Fruit fly (Drosophila melanogaster) whole organism, embryonic: Measurements from ENCODE around the gene CG6688.

Source experiments
- Awh ChIP-seq: fragments of 200-800 bp; sonication (Bioruptor generic); IDR thresholded peaks from 2 replicates; pipeline ENCODE4, ENCODE4 v1.3.6; 2022; ENCODE audit warnings: missing biosample characterization, missing genetic modification characterization
- BEAF-32 ChIP-seq: fragments of 200-800 bp; sonication (Bioruptor generic); optimal IDR thresholded peaks from 3 replicates; lab custom pipeline; 2017; ENCODE audit warnings: missing biosample characterization, missing genetic modification characterization, mild to moderate bottlenecking, moderate library complexity, missing genetic modification reagents
- Bteb2 ChIP-seq: fragments of 200-800 bp; sonication (Bioruptor generic); optimal IDR thresholded peaks from 2 replicates; lab custom pipeline; 2016; ENCODE audit warnings: missing biosample characterization, missing genetic modification characterization
- CG12071 ChIP-seq: fragments of 200-800 bp; sonication (Bioruptor generic); optimal IDR thresholded peaks from 3 replicates; lab custom pipeline; 2018; ENCODE audit warnings: missing biosample characterization, mild to moderate bottlenecking, missing genetic modification characterization
- CG12299 ChIP-seq: fragments of 200-800 bp; sonication (Bioruptor generic); optimal IDR thresholded peaks from 2 replicates; lab custom pipeline; 2018; ENCODE audit warnings: missing biosample characterization, mild to moderate bottlenecking, missing genetic modification characterization
- CG14050 ChIP-seq: fragments of 200-800 bp; sonication (Bioruptor generic); IDR thresholded peaks from 3 replicates; pipeline ENCODE4 v1.3.6; 2022; ENCODE audit warnings: missing biosample characterization, missing genetic modification characterization
- CG14441 ChIP-seq: fragments of 200-800 bp; sonication (Bioruptor generic); IDR thresholded peaks from 2 replicates; pipeline ENCODE4 v1.3.6; 2022; ENCODE audit warnings: missing biosample characterization, missing genetic modification characterization
- CG17328 ChIP-seq: fragments of 200-800 bp; sonication (Bioruptor generic); IDR thresholded peaks from 2 replicates; pipeline ENCODE4 v1.3.6; 2022; ENCODE audit warnings: missing biosample characterization, missing genetic modification characterization
- CG18011 ChIP-seq: fragments of 200-800 bp; sonication (Bioruptor generic); optimal IDR thresholded peaks from 2 replicates; lab custom pipeline; 2017; ENCODE audit warnings: missing biosample characterization, missing genetic modification characterization, mild to moderate bottlenecking, moderate library complexity, missing genotype
- CG1832 ChIP-seq: fragments of 200-800 bp; sonication (Bioruptor generic); optimal IDR thresholded peaks from 2 replicates; lab custom pipeline; 2017; ENCODE audit warnings: missing biosample characterization, mild to moderate bottlenecking, missing genetic modification characterization, inconsistent platforms
- CG2199 ChIP-seq: fragments of 200-800 bp; sonication (Bioruptor generic); IDR thresholded peaks from 3 replicates; pipeline ENCODE4 v1.3.6; 2022; ENCODE audit warnings: missing biosample characterization, missing genetic modification characterization
- CG2202 ChIP-seq: fragments of 200-800 bp; sonication (Bioruptor generic); optimal IDR thresholded peaks from 2 replicates; lab custom pipeline; 2018; ENCODE audit warnings: missing biosample characterization, mild to moderate bottlenecking, missing genetic modification characterization
- CG3407 ChIP-seq: fragments of 200-800 bp; sonication (Bioruptor generic); optimal IDR thresholded peaks from 2 replicates; lab custom pipeline; 2018; ENCODE audit warnings: missing biosample characterization, mild to moderate bottlenecking, missing genetic modification characterization
- CG3847 ChIP-seq: fragments of 200-800 bp; sonication (Bioruptor generic); IDR thresholded peaks from 2 replicates; pipeline ENCODE4 v1.3.6; 2022; ENCODE audit warnings: missing biosample characterization, missing genetic modification characterization
- CG4404 ChIP-seq: fragments of 200-800 bp; sonication (Bioruptor generic); IDR thresholded peaks from 2 replicates; pipeline ENCODE4 v1.3.6; 2022; ENCODE audit warnings: missing biosample characterization, missing genetic modification characterization
- CG4424 ChIP-seq: fragments of 200-800 bp; sonication (Bioruptor generic); optimal IDR thresholded peaks from 3 replicates; lab custom pipeline; 2016; ENCODE audit warnings: missing biosample characterization, missing genetic modification characterization
- CG9817 ChIP-seq: fragments of 200-800 bp; sonication (Bioruptor generic); optimal IDR thresholded peaks from 2 replicates; lab custom pipeline; 2018; ENCODE audit warnings: missing biosample characterization, mild to moderate bottlenecking, missing genetic modification characterization, moderate library complexity
- Dref ChIP-seq: fragments of 200-800 bp; sonication (Bioruptor generic); IDR thresholded peaks from 2 replicates; pipeline ENCODE4 v1.3.6; 2022; ENCODE audit warnings: missing biosample characterization, missing genetic modification characterization
- ERR ChIP-seq: fragments of 200-800 bp; sonication (Bioruptor generic); optimal IDR thresholded peaks from 2 replicates; lab custom pipeline; 2016; ENCODE audit warnings: missing biosample characterization, missing genetic modification characterization
- GATAe ChIP-seq: fragments of 200-800 bp; sonication (Bioruptor generic); conservative IDR thresholded peaks from 2 replicates; pipeline ENCODE4 v1.3.6; 2022; ENCODE audit warnings: missing biosample characterization, missing genetic modification characterization
- HHEX ChIP-seq: fragments of 200-800 bp; sonication (Bioruptor generic); optimal IDR thresholded peaks from 3 replicates; lab custom pipeline; 2017; ENCODE audit warnings: missing biosample characterization, mild to moderate bottlenecking, missing genetic modification characterization, missing genetic modification reagents
- HLH3B ChIP-seq: fragments of 200-800 bp; sonication (Bioruptor generic); IDR thresholded peaks from 2 replicates; pipeline ENCODE4 v1.3.6; 2022; ENCODE audit warnings: missing biosample characterization, missing genetic modification characterization
- Hmr ChIP-seq: fragments of 200-800 bp; sonication (Bioruptor generic); optimal IDR thresholded peaks from 3 replicates; lab custom pipeline; 2017; ENCODE audit warnings: mild to moderate bottlenecking, missing biosample characterization, missing genetic modification reagents, missing genetic modification characterization
- Med ChIP-seq: fragments of 200-800 bp; sonication (Bioruptor generic); peaks from one replicate; lab custom pipeline; 2016; ENCODE audit warnings: missing biosample characterization, missing genetic modification characterization, mild to moderate bottlenecking, inconsistent platforms, moderate library complexity
- Mes4 ChIP-seq: fragments of 200-800 bp; sonication (Bioruptor generic); optimal IDR thresholded peaks from 2 replicates; lab custom pipeline; 2016; ENCODE audit warnings: missing biosample characterization, missing genetic modification characterization
- Pdp1 ChIP-seq, 2 experiments: fragments of 200-800 bp; sonication (Bioruptor generic); optimal IDR thresholded peaks; 3 replicates each; lab custom pipeline; 2016; ENCODE audit warnings: missing biosample characterization in 2 of 2, missing genetic modification characterization in 2 of 2, mild to moderate bottlenecking in 1 of 2, moderate library complexity in 1 of 2
- Rfx ChIP-seq: fragments of 200-800 bp; sonication (Bioruptor generic); IDR thresholded peaks from 2 replicates; pipeline ENCODE4 v1.3.6; 2022; ENCODE audit warnings: missing biosample characterization, missing genetic modification characterization
- Side ChIP-seq: fragments of 200-800 bp; sonication (Bioruptor generic); optimal IDR thresholded peaks from 2 replicates; lab custom pipeline; 2016; ENCODE audit warnings: missing biosample characterization, missing genetic modification characterization
- Sry-δ ChIP-seq: fragments of 200-800 bp; sonication (Bioruptor generic); optimal IDR thresholded peaks from 2 replicates; lab custom pipeline; 2016; ENCODE audit warnings: missing biosample characterization, missing genetic modification characterization
- Stat92E ChIP-seq, 3 experiments: fragments of >200 bp in 2 of 3; fragments of 200-800 bp in 1 of 3; sonication (Bioruptor generic) in 1 of 3; optimal IDR thresholded peaks; 2 replicates each; lab custom pipeline; 2017 to 2019; ENCODE audit warnings: missing biosample characterization in 3 of 3, missing genetic modification characterization in 3 of 3, mild to moderate bottlenecking in 1 of 3, moderate library complexity in 1 of 3
- Tbp ChIP-seq: fragments of >200 bp; optimal IDR thresholded peaks from 2 replicates; lab custom pipeline; 2018; ENCODE audit warnings: missing biosample characterization, missing genetic modification characterization
- ab ChIP-seq: fragments of 200-800 bp; sonication (Bioruptor generic); optimal IDR thresholded peaks from 2 replicates; lab custom pipeline; 2016; ENCODE audit warnings: missing biosample characterization, missing genetic modification characterization
- bowl ChIP-seq: fragments of 200-800 bp; sonication (Bioruptor generic); IDR thresholded peaks from 2 replicates; pipeline ENCODE4 v1.3.6; 2022; ENCODE audit warnings: missing biosample characterization, missing genetic modification characterization
- da ChIP-seq: fragments of 200-800 bp; sonication (Bioruptor generic); optimal IDR thresholded peaks from 2 replicates; lab custom pipeline; 2016; ENCODE audit warnings: missing biosample characterization, missing genetic modification characterization
- dmrt99B ChIP-seq: fragments of 200-800 bp; sonication (Bioruptor generic); optimal IDR thresholded peaks from 2 replicates; lab custom pipeline; 2018; ENCODE audit warnings: missing biosample characterization, mild to moderate bottlenecking, missing genetic modification characterization, moderate library complexity
- ewg ChIP-seq: fragments of 200-800 bp; sonication (Bioruptor generic); optimal IDR thresholded peaks from 3 replicates; lab custom pipeline; 2017; ENCODE audit warnings: mild to moderate bottlenecking, missing biosample characterization, missing genetic modification reagents, missing genetic modification characterization
- gsb-n ChIP-seq: fragments of 200-800 bp; sonication (Bioruptor generic); optimal IDR thresholded peaks from 3 replicates; lab custom pipeline; 2018; ENCODE audit warnings: missing biosample characterization, mild to moderate bottlenecking, missing genetic modification characterization
- ken ChIP-seq: fragments of 200-800 bp; sonication (Bioruptor generic); IDR thresholded peaks from 3 replicates; pipeline ENCODE4 v1.3.6; 2022; ENCODE audit warnings: missing biosample characterization, missing genetic modification characterization
- knrl ChIP-seq: fragments of 200-800 bp; sonication (Bioruptor generic); IDR thresholded peaks from 3 replicates; pipeline ENCODE4 v1.3.6; 2022; ENCODE audit warnings: missing biosample characterization, missing genetic modification characterization; ENCODE audit not compliant: partially characterized antibody
- lmd ChIP-seq: fragments of 200-800 bp; sonication (Bioruptor generic); IDR thresholded peaks from 2 replicates; pipeline ENCODE4 v1.3.6; 2022; ENCODE audit warnings: missing biosample characterization, missing genetic modification characterization
- pan ChIP-seq, 4 experiments: fragments of >200 bp in 3 of 4; fragments of 200-800 bp in 1 of 4; sonication (Bioruptor generic) in 1 of 4; optimal IDR thresholded peaks in 3 of 4; IDR thresholded peaks in 1 of 4; 2 replicates each; pipeline versions ENCODE4 v1.3.6 to Lab custom; 2017 to 2022; ENCODE audit warnings: missing biosample characterization in 2 of 4, missing genetic modification characterization in 2 of 4, mixed read lengths in 1 of 4
- pros ChIP-seq: fragments of 200-800 bp; sonication (Bioruptor generic); optimal IDR thresholded peaks from 3 replicates; lab custom pipeline; 2019; ENCODE audit warnings: missing biosample characterization, mild to moderate bottlenecking, missing genetic modification characterization, moderate library complexity
- ro ChIP-seq: fragments of 200-800 bp; sonication (Bioruptor generic); IDR thresholded peaks from 2 replicates; pipeline ENCODE4 v1.3.6; 2022; ENCODE audit warnings: missing biosample characterization, missing genetic modification characterization
- schlank ChIP-seq: fragments of 200-800 bp; sonication (Bioruptor generic); optimal IDR thresholded peaks from 2 replicates; lab custom pipeline; 2018; ENCODE audit warnings: missing biosample characterization, mild to moderate bottlenecking, missing genetic modification characterization
- slp2 ChIP-seq: fragments of 200-800 bp; sonication (Bioruptor generic); optimal IDR thresholded peaks from 2 replicates; lab custom pipeline; 2016; ENCODE audit warnings: missing biosample characterization, missing genetic modification characterization
- ssp ChIP-seq: fragments of 200-800 bp; sonication (Bioruptor generic); IDR thresholded peaks from 2 replicates; pipeline ENCODE4 v1.3.6; 2022; ENCODE audit warnings: missing biosample characterization, missing genetic modification characterization
- stc ChIP-seq: fragments of 200-800 bp; sonication (Bioruptor generic); IDR thresholded peaks from 2 replicates; pipeline ENCODE4 v1.3.6; 2022; ENCODE audit warnings: missing biosample characterization, missing genetic modification characterization
- ttk ChIP-seq: fragments of 200-800 bp; sonication (Bioruptor generic); IDR thresholded peaks from 2 replicates; pipeline ENCODE4 v2.1.2; 2022; ENCODE audit warnings: missing biosample characterization, missing genetic modification characterization
- tx ChIP-seq: fragments of 200-800 bp; sonication (Bioruptor generic); optimal IDR thresholded peaks from 2 replicates; lab custom pipeline; 2016; ENCODE audit warnings: missing biosample characterization, missing genetic modification characterization
- zen2 ChIP-seq: fragments of 200-800 bp; sonication (Bioruptor generic); IDR thresholded peaks from 3 replicates; pipeline ENCODE4 v1.3.6; 2022; ENCODE audit warnings: missing biosample characterization, missing genetic modification characterization; ENCODE audit not compliant: partially characterized antibody

The CG6688 gene

DNA sequence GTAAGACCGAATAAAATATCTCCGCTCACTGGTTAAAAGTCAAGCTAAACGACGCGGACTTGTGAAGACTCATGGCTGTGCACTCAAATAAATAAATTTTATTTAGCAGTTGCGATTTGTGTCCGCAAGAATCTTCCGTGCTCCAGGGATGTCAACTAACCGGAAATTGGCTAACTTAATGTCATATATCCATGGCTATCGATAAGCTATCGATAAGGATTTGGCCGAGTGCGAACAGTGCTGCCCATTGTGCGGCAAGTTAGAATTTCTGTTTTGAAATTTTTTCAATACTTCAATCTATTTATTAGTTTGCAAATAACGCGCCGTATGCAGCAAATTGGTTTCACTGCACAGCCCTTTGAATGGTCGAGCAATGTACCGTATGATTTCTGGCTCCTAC, 41.7 kb downstream of the CG6688 start, which contains the start of gene p53 (continued):
- TF ChIP-seq Med (GFP tag; lab: Kevin White, UChicago) (peak; percentile 98), dmrt99B (tag; lab: Kevin White, UChicago) (no peak), ken (GFP tag; lab: Robert Waterston, UW) (peak; percentile 62; the same call in 2 of the 3 replicates), lmd (GFP tag; lab: Robert Waterston, UW) (peak; percentile 79), Sry-δ (GFP tag; lab: Kevin White, UChicago) (peak; percentile 74), CG12299 (tag; lab: Kevin White, UChicago) (no peak), pros (no peak), ab (GFP tag; lab: Kevin White, UChicago) (no peak), HHEX (GFP tag; lab: Kevin White, UChicago) (peak; percentile 86), ro (GFP tag; lab: Robert Waterston, UW) (no peak), knrl (GFP tag; lab: Robert Waterston, UW) (peak; percentile 74; the same call in 2 of the 3 replicates), zen2 (GFP tag; lab: Robert Waterston, UW) (peak; percentile 64; the same call in 2 of the 3 replicates), stc (GFP tag; lab: Robert Waterston, UW) (peak; percentile 76), CG3407 (peak; percentile 55), pan (optimal IDR thresholded peaks at IDR 0.05; lab: Kevin White, UChicago) (no peak), pan (GFP tag; optimal IDR thresholded peaks at IDR 0.05 in 1 of 2, IDR thresholded peaks at IDR 0.05 in 1 of 2) (peak in 1 of 2 experiments; percentile 73), Awh (GFP tag; lab: Robert Waterston, UW) (peak; percentile 78), CG3847 (GFP tag; lab: Robert Waterston, UW) (peak; percentile 71), ERR (GFP tag; lab: Kevin White, UChicago) (peak; percentile 32), Pdp1 (GFP tag; optimal IDR thresholded peaks at IDR 0.05; lab: Kevin White, UChicago) (peak; percentile 57 to 59), tx (GFP tag; lab: Kevin White, UChicago) (peak; percentile 12), CG4424 (GFP tag; lab: Kevin White, UChicago) (peak; percentile 62), CG14050 (GFP tag; lab: Robert Waterston, UW) (peak; percentile 73), CG18011 (GFP tag; lab: Kevin White, UChicago) (peak; percentile 66), schlank (tag; lab: Kevin White, UChicago) (peak; percentile 74), ttk (GFP tag; lab: Robert Waterston, UW) (peak; percentile 55; the same call in 1 of the 2 replicates), gsb-n (tag; lab: Kevin White, UChicago) (peak; percentile 59), Tbp (no peak), GATAe (GFP tag; lab: Robert Waterston, UW) (no peak), CG1832 (GFP tag; lab: Kevin White, UChicago) (no peak), Side (peak; percentile 71), da (GFP tag; lab: Kevin White, UChicago) (peak; percentile 28), ssp (GFP tag; lab: Robert Waterston, UW) (peak; percentile 37; the same call in 1 of the 2 replicates), bowl (GFP tag; lab: Robert Waterston, UW) (no peak), CG9817 (peak; percentile 66), Stat92E (GFP tag; optimal IDR thresholded peaks at IDR 0.05; lab: Kevin White, UChicago) (no peak), BEAF-32 (GFP tag; lab: Kevin White, UChicago) (peak; percentile 79), ewg (GFP tag; lab: Kevin White, UChicago) (peak; percentile 59), CG2199 (GFP tag; lab: Robert Waterston, UW) (0 out of 3 replicates have a peak, but pooled peaks have one; percentile 64), slp2 (GFP tag; lab: Kevin White, UChicago) (peak; percentile 64), Dref (GFP tag; lab: Robert Waterston, UW) (peak; percentile 88), CG4404 (no peak), CG12071 (GFP tag; lab: Kevin White, UChicago) (peak; percentile 82), CG2202 (peak; percentile 60), HLH3B (GFP tag; lab: Robert Waterston, UW) (peak; percentile 76), Hmr (peak; percentile 86), Bteb2 (GFP tag; lab: Kevin White, UChicago) (peak; percentile 36), CG14441 (GFP tag; lab: Robert Waterston, UW) (peak; percentile 66), CG17328 (GFP tag; lab: Robert Waterston, UW) (peak; percentile 62), Mes4 (GFP tag; lab: Kevin White, UChicago) (peak; percentile 82), Rfx (GFP tag; lab: Robert Waterston, UW) (peak; percentile 89)
